Worm (Caenorhabditis elegans) whole organism, late embryonic: Measurements from ENCODE around the gene alh-4.

Experiments used
- K02D7.2 ChIP-seq: sonication (generic microtip); optimal IDR thresholded peaks from 2 replicates; lab custom pipeline; 2017; ENCODE audit warnings: mild to moderate bottlenecking, missing genetic modification characterization, missing compliant biosample characterization
- ceh-14 ChIP-seq: sonication (generic microtip); optimal IDR thresholded peaks from 2 replicates; lab custom pipeline; 2016; ENCODE audit warnings: missing genotype, missing genetic modification characterization, missing compliant biosample characterization
- ceh-31 ChIP-seq: sonication (generic microtip); optimal IDR thresholded peaks from 2 replicates; lab custom pipeline; 2016; ENCODE audit warnings: missing genetic modification characterization, missing compliant biosample characterization
- ceh-45 ChIP-seq: fragments of 200-800 bp; sonication (Bioruptor generic); IDR thresholded peaks from 2 replicates; pipeline ENCODE4 v1.3.6; 2022; ENCODE audit warnings: missing genetic modification reagents, missing genetic modification characterization, missing compliant biosample characterization
- dve-1 ChIP-seq: sonication (generic microtip); optimal IDR thresholded peaks from 2 replicates; lab custom pipeline; 2017; ENCODE audit warnings: antibody characterized with exemption, mild to moderate bottlenecking, missing genetic modification characterization, missing compliant biosample characterization
- elt-2 ChIP-seq: sonication (generic microtip); optimal IDR thresholded peaks from 2 replicates; lab custom pipeline; 2016; ENCODE audit warnings: missing genetic modification reagents, missing genetic modification characterization, missing compliant biosample characterization
- elt-4 ChIP-seq: sonication (generic microtip); optimal IDR thresholded peaks from 2 replicates; lab custom pipeline; 2016; ENCODE audit warnings: missing genetic modification characterization, missing compliant biosample characterization
- fax-1 ChIP-seq: sonication (generic microtip); optimal IDR thresholded peaks from 2 replicates; lab custom pipeline; 2016; ENCODE audit warnings: missing genotype, missing genetic modification characterization, missing compliant biosample characterization
- hlh-15 ChIP-seq: sonication (generic microtip); optimal IDR thresholded peaks from 2 replicates; lab custom pipeline; 2016; ENCODE audit warnings: missing genetic modification characterization, missing compliant biosample characterization
- nfya-1 ChIP-seq: sonication (generic microtip); optimal IDR thresholded peaks from 2 replicates; lab custom pipeline; 2017; ENCODE audit warnings: missing genetic modification characterization, mild to moderate bottlenecking, missing compliant biosample characterization, antibody characterized with exemption, moderate library complexity

DNA sequence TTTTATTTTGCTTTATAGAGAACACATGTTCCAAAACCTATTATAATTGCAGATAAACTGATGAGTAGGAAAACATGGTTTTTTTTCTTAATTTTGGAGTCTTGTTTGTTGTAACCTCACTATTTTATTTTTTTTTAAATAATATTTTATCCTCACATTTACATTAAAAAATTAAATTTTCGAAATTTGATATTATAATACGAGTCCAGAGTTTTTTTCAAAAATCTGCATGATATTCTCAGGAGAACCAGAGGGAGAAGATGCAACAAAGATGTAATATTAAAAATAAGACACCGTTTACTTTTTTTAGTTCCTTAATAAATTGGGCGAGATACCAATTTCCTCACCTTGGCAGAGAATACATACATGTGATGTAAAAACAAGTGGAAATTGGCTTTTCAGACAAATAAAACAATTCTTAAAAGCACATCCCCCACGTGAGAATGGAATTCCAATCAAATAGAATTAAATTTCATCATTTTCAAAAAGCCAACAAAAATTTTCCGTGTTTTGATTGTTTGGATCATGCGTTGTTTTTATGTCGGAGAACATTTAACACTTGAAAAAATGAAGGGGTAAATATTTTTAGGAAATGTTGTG, 43.9 kb downstream of the alh-4 start:
- TF ChIP-seq elt-2 (tag; lab: Kevin White, UChicago) (no peak), ceh-31 (tag; lab: Kevin White, UChicago) (no peak), ceh-45 (no peak), K02D7.2 (tag; lab: Kevin White, UChicago) (no peak), dve-1 (tag; lab: Kevin White, UChicago) (no peak), nfya-1 (tag; lab: Kevin White, UChicago) (no peak), ceh-14 (tag; lab: Kevin White, UChicago) (no peak), elt-4 (tag; lab: Kevin White, UChicago) (no peak), fax-1 (tag; lab: Kevin White, UChicago) (no peak), hlh-15 (tag; lab: Kevin White, UChicago) (no peak)
